Worm (Caenorhabditis elegans): Measurements from ENCODE around the gene pat-3.

- TF ChIP-seq T22C8.4 (GFP tag; IDR thresholded peaks at IDR 0.05) = no peak
- TF ChIP-seq ztf-23 (GFP tag; IDR thresholded peaks at IDR 0.05) = no peak
- no peak for TF ChIP-seq flt-1 (GFP tag; IDR thresholded peaks at IDR 0.05)
- TF ChIP-seq ref-1 (GFP tag; conservative IDR thresholded peaks at IDR 0.05) = no peak
- no peak for TF ChIP-seq cog-1 (tag; optimal IDR thresholded peaks at IDR 0.05)
- no peak for TF ChIP-seq ztf-29 (GFP tag; IDR thresholded peaks at IDR 0.05)
- no peak for TF ChIP-seq med-1 (GFP tag; optimal IDR thresholded peaks at IDR 0.05; ENCODE audit: insufficient read depth)
- no peak for TF ChIP-seq tab-1 (GFP tag; IDR thresholded peaks at IDR 0.05)
Measured at ce11 chrIII:3906481-3906880, 7.5 kb downstream of the pat-3 start.

Data from whole organism, midembryonic.